Fruit fly (Drosophila melanogaster) S2 (cell line): ENCODE results near the gene CG14551.

ENCODE experiments used
- CG8478 ChIP-seq: fragments of >200 bp; optimal IDR thresholded peaks from 2 replicates; lab custom pipeline; 2018
- CTCF ChIP-seq, 2 experiments: fragments of >200 bp; optimal IDR thresholded peaks; 2 replicates each; lab custom pipeline; 2018

DNA sequence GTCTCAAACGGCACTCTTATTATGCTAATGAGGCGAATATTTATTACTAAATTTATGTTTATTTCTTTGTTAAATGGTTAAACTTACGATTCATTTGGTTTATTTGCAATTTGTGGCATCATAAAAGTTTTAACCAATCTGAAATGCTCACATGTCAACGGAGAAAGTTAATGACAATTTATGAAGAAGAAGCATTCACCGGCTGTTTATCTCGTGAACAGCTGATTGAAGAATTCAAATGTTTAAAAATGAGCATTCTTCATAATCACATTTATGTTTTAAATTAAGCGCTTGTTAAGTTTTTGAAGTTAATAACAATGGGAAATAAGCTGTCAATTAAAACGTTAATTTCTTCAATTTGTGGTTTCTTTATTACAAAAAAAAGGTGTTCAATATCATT, 4.7 kb downstream of the CG14551 start, which contains the start of the genes PIG-P and Tcs6:
- TF ChIP-seq CTCF (optimal IDR thresholded peaks at IDR 0.05; lab: Kevin White, UChicago) = no peak
- no peak for TF ChIP-seq CG8478 (lab: Kevin White, UChicago)
